Fruit fly (Drosophila melanogaster) whole organism, wandering third instar larva: ENCODE measurements around the gene mus302.

ENCODE experiments used
- Abd-B ChIP-seq: fragments of >200 bp; optimal IDR thresholded peaks from 2 replicates; lab custom pipeline; 2017; ENCODE audit warnings: missing biosample characterization, missing genetic modification characterization
- CG32264 ChIP-seq: fragments of 200-800 bp; sonication (Bioruptor generic); optimal IDR thresholded peaks from 2 replicates; lab custom pipeline; 2016; ENCODE audit warnings: missing biosample characterization, missing genetic modification characterization
- CG9705 ChIP-seq: fragments of 200-800 bp; sonication (Bioruptor generic); optimal IDR thresholded peaks from 2 replicates; lab custom pipeline; 2018; ENCODE audit warnings: missing biosample characterization, mild to moderate bottlenecking, missing genetic modification characterization
- CrebA ChIP-seq: fragments of 200-800 bp; sonication (Bioruptor generic); optimal IDR thresholded peaks from 2 replicates; lab custom pipeline; 2016; ENCODE audit warnings: missing biosample characterization, mild to moderate bottlenecking, missing genetic modification characterization, borderline replicate concordance
- Dfd ChIP-seq: fragments of >200 bp; optimal IDR thresholded peaks from 2 replicates; lab custom pipeline; 2017; ENCODE audit warnings: missing biosample characterization, missing genetic modification characterization
- Dif ChIP-seq: fragments of 200-275, 200-300 bp; sonication (Bioruptor generic); optimal IDR thresholded peaks from 2 replicates; lab custom pipeline; 2018; ENCODE audit warnings: missing biosample characterization, missing genetic modification characterization; ENCODE audit not compliant: partially characterized antibody
- GATAd ChIP-seq: sonication (Bioruptor generic); optimal IDR thresholded peaks from 2 replicates; lab custom pipeline; 2016; ENCODE audit warnings: missing biosample characterization, missing genetic modification characterization
- HLH106 ChIP-seq: fragments of 200-800 bp; optimal IDR thresholded peaks from 3 replicates; lab custom pipeline; 2019; ENCODE audit warnings: missing biosample characterization, mild to moderate bottlenecking, missing genetic modification characterization, moderate library complexity
- Hnf4 ChIP-seq: fragments of 200-800 bp; sonication (Bioruptor generic); optimal IDR thresholded peaks from 2 replicates; lab custom pipeline; 2016; ENCODE audit warnings: missing biosample characterization, mild to moderate bottlenecking, missing genetic modification characterization
- Hr78 ChIP-seq: fragments of >200 bp; optimal IDR thresholded peaks from 2 replicates; lab custom pipeline; 2017; ENCODE audit warnings: missing biosample characterization, missing genetic modification characterization
- Hr83 ChIP-seq: fragments of 200-300 bp; sonication (Bioruptor generic); optimal IDR thresholded peaks from 2 replicates; lab custom pipeline; 2016; ENCODE audit warnings: missing biosample characterization, mild to moderate bottlenecking, missing genetic modification characterization, moderate library complexity; ENCODE audit not compliant: poor library complexity, severe bottlenecking
- Jra ChIP-seq: sonication (Bioruptor generic); optimal IDR thresholded peaks from 2 replicates; lab custom pipeline; 2016; ENCODE audit warnings: missing biosample characterization, missing genetic modification characterization
- Mio ChIP-seq: sonication (Bioruptor generic); optimal IDR thresholded peaks from 2 replicates; lab custom pipeline; 2016; ENCODE audit warnings: missing biosample characterization, missing genetic modification characterization
- Myc ChIP-seq: fragments of >200 bp; optimal IDR thresholded peaks from 2 replicates; lab custom pipeline; 2017
- N ChIP-seq: fragments of >200 bp; optimal IDR thresholded peaks from 2 replicates; lab custom pipeline; 2018; ENCODE audit warnings: missing biosample characterization, missing external identifiers, missing genetic modification characterization
- OdsH ChIP-seq: fragments of 200-800 bp; sonication (Bioruptor generic); optimal IDR thresholded peaks from 2 replicates; lab custom pipeline; 2016; ENCODE audit warnings: missing biosample characterization, mild to moderate bottlenecking, missing genetic modification characterization
- Rel ChIP-seq, 2 experiments: fragments of 200-800 bp; sonication (Bioruptor generic) in 1 of 2; optimal IDR thresholded peaks; 2 replicates in 1 of 2; 3 replicates in 1 of 2; lab custom pipeline; 2016 to 2019; ENCODE audit warnings: mild to moderate bottlenecking in 2 of 2, missing biosample characterization in 2 of 2, missing genetic modification characterization in 2 of 2, moderate library complexity in 1 of 2
- Sp1 ChIP-seq: fragments of 200-800 bp; sonication (Bioruptor generic); optimal IDR thresholded peaks from 3 replicates; lab custom pipeline; 2019; ENCODE audit warnings: missing biosample characterization, mild to moderate bottlenecking, missing genetic modification characterization, moderate library complexity
- Vsx2 ChIP-seq: fragments of 200-300, 225-300 bp; sonication (Bioruptor generic); optimal IDR thresholded peaks from 2 replicates; lab custom pipeline; 2018; ENCODE audit warnings: missing biosample characterization, missing genetic modification characterization; ENCODE audit not compliant: partially characterized antibody
- br ChIP-seq: fragments of 200-800 bp; sonication (Bioruptor generic); optimal IDR thresholded peaks from 2 replicates; lab custom pipeline; 2016; ENCODE audit warnings: missing biosample characterization, missing genetic modification characterization
- brk ChIP-seq: fragments of 200-800 bp; sonication (Bioruptor generic); optimal IDR thresholded peaks from 2 replicates; lab custom pipeline; 2016; ENCODE audit warnings: missing biosample characterization, mild to moderate bottlenecking, missing genetic modification characterization
- dl ChIP-seq, 2 experiments: fragments of 175-275, 200-275 bp in 1 of 2; fragments of 200-275 bp in 1 of 2; sonication (Bioruptor generic); optimal IDR thresholded peaks; lab custom pipeline; 2018; ENCODE audit warnings: mild to moderate bottlenecking in 2 of 2, missing biosample characterization in 2 of 2, missing genetic modification characterization in 2 of 2, moderate library complexity in 2 of 2; ENCODE audit not compliant: partially characterized antibody in 2 of 2, insufficient read depth in 1 of 2
- dmrt93B ChIP-seq: fragments of 200-800 bp; sonication (Bioruptor generic); optimal IDR thresholded peaks from 2 replicates; lab custom pipeline; 2018; ENCODE audit warnings: missing biosample characterization, mild to moderate bottlenecking, missing genetic modification characterization
- dsf ChIP-seq: sonication (Bioruptor generic); optimal IDR thresholded peaks from 2 replicates; lab custom pipeline; 2016; ENCODE audit warnings: missing biosample characterization, missing genetic modification characterization, borderline replicate concordance
- ey ChIP-seq: fragments of 200-800 bp; sonication (Bioruptor generic); optimal IDR thresholded peaks from 2 replicates; lab custom pipeline; 2016; ENCODE audit warnings: missing biosample characterization, missing genetic modification characterization
- foxo ChIP-seq, 2 experiments: fragments of 200-800 bp; sonication (Bioruptor generic); optimal IDR thresholded peaks; 2 replicates in 1 of 2; 3 replicates in 1 of 2; lab custom pipeline; 2016 to 2017; ENCODE audit warnings: missing biosample characterization in 2 of 2, missing genetic modification characterization in 2 of 2
- fru ChIP-seq: fragments of 200-800 bp; sonication (Bioruptor generic); optimal IDR thresholded peaks from 3 replicates; lab custom pipeline; 2016; ENCODE audit warnings: missing biosample characterization, mild to moderate bottlenecking, missing genetic modification characterization
- h ChIP-seq: fragments of 200-800 bp; sonication (Bioruptor generic); optimal IDR thresholded peaks from 3 replicates; lab custom pipeline; 2016; ENCODE audit warnings: missing biosample characterization, mild to moderate bottlenecking, missing genetic modification characterization
- jim ChIP-seq: fragments of 175-275, 200-325 bp; sonication (Bioruptor generic); optimal IDR thresholded peaks from 2 replicates; lab custom pipeline; 2016; ENCODE audit warnings: missing biosample characterization, mild to moderate bottlenecking, missing genetic modification characterization
- lola ChIP-seq: fragments of >200 bp; optimal IDR thresholded peaks from 2 replicates; lab custom pipeline; 2017; ENCODE audit warnings: missing biosample characterization, missing genetic modification characterization
- pan ChIP-seq: fragments of >200 bp; optimal IDR thresholded peaks from 2 replicates; lab custom pipeline; 2017
- psq ChIP-seq: fragments of 200-800 bp; sonication (Bioruptor generic); optimal IDR thresholded peaks from 3 replicates; lab custom pipeline; 2017; ENCODE audit warnings: missing biosample characterization, mild to moderate bottlenecking, missing genetic modification characterization, moderate library complexity
- rgr ChIP-seq: fragments of 200-800 bp; sonication (Bioruptor generic); optimal IDR thresholded peaks from 3 replicates; lab custom pipeline; 2016; ENCODE audit warnings: missing biosample characterization, mild to moderate bottlenecking, missing genetic modification characterization
- sage ChIP-seq: fragments of 200-800 bp; sonication (Bioruptor generic); optimal IDR thresholded peaks from 2 replicates; lab custom pipeline; 2016; ENCODE audit warnings: missing biosample characterization, mild to moderate bottlenecking, missing genetic modification characterization
- sv ChIP-seq: fragments of 200-800 bp; sonication (Bioruptor generic); optimal IDR thresholded peaks from 3 replicates; lab custom pipeline; 2016; ENCODE audit warnings: missing biosample characterization, missing genetic modification characterization
- tai ChIP-seq: sonication (Bioruptor generic); optimal IDR thresholded peaks from 2 replicates; lab custom pipeline; 2016; ENCODE audit warnings: missing biosample characterization, missing genetic modification characterization
- usp ChIP-seq: fragments of >200 bp; optimal IDR thresholded peaks from 2 replicates; lab custom pipeline; 2017; ENCODE audit warnings: missing biosample characterization, missing genetic modification characterization
- woc ChIP-seq: sonication (Bioruptor generic); optimal IDR thresholded peaks from 2 replicates; lab custom pipeline; 2016; ENCODE audit warnings: missing biosample characterization, mild to moderate bottlenecking, missing genetic modification characterization

Gene mus302

dm6 chr3L:16825195-16825594, 45.7 kb upstream of the mus302 start:
- TF ChIP-seq Abd-B (no peak), h (GFP tag; lab: Kevin White, UChicago) (no peak), Hnf4 (GFP tag; lab: Kevin White, UChicago) (no peak), CG9705 (no peak), Mio (GFP tag; lab: Kevin White, UChicago) (no peak), Hr78 (GFP tag; lab: Kevin White, UChicago) (no peak), Rel (GFP tag; optimal IDR thresholded peaks at IDR 0.05; lab: Kevin White, UChicago) (no peak), Rel (tag; optimal IDR thresholded peaks at IDR 0.05; lab: Kevin White, UChicago) (no peak), Myc (no peak), fru (no peak), HLH106 (no peak), CrebA (GFP tag; lab: Kevin White, UChicago) (no peak), lola (no peak), N (no peak), Dif (no peak), OdsH (GFP tag; lab: Kevin White, UChicago) (no peak), GATAd (GFP tag; lab: Kevin White, UChicago) (no peak), Hr83 (GFP tag; lab: Kevin White, UChicago) (no peak), sage (GFP tag; lab: Kevin White, UChicago) (no peak), dsf (GFP tag; lab: Kevin White, UChicago) (no peak), Sp1 (no peak)
- TF ChIP-seq, all 38 proteins: peak for 0

- TF ChIP-seq N: no peak
- no peak for TF ChIP-seq Jra (GFP tag; lab: Kevin White, UChicago)
- no peak for TF ChIP-seq CG32264 (GFP tag; lab: Kevin White, UChicago)
- TF ChIP-seq br (GFP tag; lab: Kevin White, UChicago): no peak
- TF ChIP-seq CrebA (GFP tag; lab: Kevin White, UChicago): no peak
- TF ChIP-seq sv (GFP tag; lab: Kevin White, UChicago): no peak
- no peak for TF ChIP-seq Abd-B
- TF ChIP-seq pan (lab: Kevin White, UChicago): no peak
- TF ChIP-seq foxo (GFP tag; optimal IDR thresholded peaks at IDR 0.05; lab: Kevin White, UChicago): no peak
- no peak for TF ChIP-seq Sp1
- TF ChIP-seq dmrt93B (GFP tag; lab: Kevin White, UChicago): no peak
- TF ChIP-seq HLH106: no peak
- no peak for TF ChIP-seq lola
- TF ChIP-seq fru: no peak
- TF ChIP-seq, all 38 proteins: peak for 0
Observed at dm6 chr3L:16824725-16825124, 45.2 kb upstream of the mus302 start.

- TF ChIP-seq OdsH (GFP tag; lab: Kevin White, UChicago): peak; percentile 89
- TF ChIP-seq br (GFP tag; lab: Kevin White, UChicago): peak; percentile 86
- TF ChIP-seq sv (GFP tag; lab: Kevin White, UChicago): no peak
- TF ChIP-seq h (GFP tag; lab: Kevin White, UChicago): peak; percentile 90
- peak; percentile 2 for TF ChIP-seq dsf (GFP tag; lab: Kevin White, UChicago)
- TF ChIP-seq usp: no peak
- TF ChIP-seq Vsx2 (GFP tag; lab: Kevin White, UChicago): peak; percentile 61
- no peak for TF ChIP-seq Abd-B
- TF ChIP-seq foxo (GFP tag; optimal IDR thresholded peaks at IDR 0.05; lab: Kevin White, UChicago): peak; percentile 52 to 76
- TF ChIP-seq CG32264 (GFP tag; lab: Kevin White, UChicago): peak; percentile 64
- TF ChIP-seq Rel (GFP tag; optimal IDR thresholded peaks at IDR 0.05; lab: Kevin White, UChicago): peak; percentile 65
- TF ChIP-seq Rel (tag; optimal IDR thresholded peaks at IDR 0.05; lab: Kevin White, UChicago): peak; percentile 62
- TF ChIP-seq Jra (GFP tag; lab: Kevin White, UChicago): peak; percentile 46
- TF ChIP-seq HLH106: peak; percentile 80
- no peak for TF ChIP-seq dl (GFP tag; optimal IDR thresholded peaks at IDR 0.05; lab: Kevin White, UChicago; ENCODE audit: insufficient read depth in 1 of 2, partially characterized antibody in 2 of 2)
- TF ChIP-seq ey (GFP tag; lab: Kevin White, UChicago): peak; percentile 90
- peak; percentile 82 for TF ChIP-seq Hnf4 (GFP tag; lab: Kevin White, UChicago)
- TF ChIP-seq Dfd (GFP tag; lab: Kevin White, UChicago): no peak
- TF ChIP-seq lola: no peak
- peak; percentile 91 for TF ChIP-seq rgr (GFP tag; lab: Kevin White, UChicago)
- TF ChIP-seq N: no peak
- peak; percentile 78 for TF ChIP-seq woc (GFP tag; lab: Kevin White, UChicago)
- TF ChIP-seq GATAd (GFP tag; lab: Kevin White, UChicago): peak; percentile 5
- TF ChIP-seq psq (GFP tag; lab: Kevin White, UChicago): peak; percentile 81
- no peak for TF ChIP-seq pan (lab: Kevin White, UChicago)
- no peak for TF ChIP-seq Mio (GFP tag; lab: Kevin White, UChicago)
- TF ChIP-seq Sp1: peak; percentile 93
- TF ChIP-seq Myc: no peak
- TF ChIP-seq Hr78 (GFP tag; lab: Kevin White, UChicago): no peak
- TF ChIP-seq Dif: peak; percentile 30
- TF ChIP-seq sage (GFP tag; lab: Kevin White, UChicago): peak; percentile 74
- TF ChIP-seq CrebA (GFP tag; lab: Kevin White, UChicago): peak; percentile 47
- peak; percentile 82 for TF ChIP-seq brk (GFP tag; lab: Kevin White, UChicago)
- peak; percentile 76 for TF ChIP-seq CG9705
- TF ChIP-seq tai: peak; percentile 68
- no peak for TF ChIP-seq Hr83 (GFP tag; lab: Kevin White, UChicago)
- no peak for TF ChIP-seq jim (GFP tag; lab: Kevin White, UChicago)
- TF ChIP-seq dmrt93B (GFP tag; lab: Kevin White, UChicago): peak; percentile 68
- TF ChIP-seq fru: peak; percentile 91
Observed at dm6 chr3L:16818063-16818462, 38.5 kb upstream of the mus302 start.
